Worm (Caenorhabditis elegans): ENCODE results near the gene srv-10.

- TF ChIP-seq nfya-1 (tag; optimal IDR thresholded peaks at IDR 0.05; ENCODE audit: insufficient read depth) (no peak), pha-4 (tag; optimal IDR thresholded peaks at IDR 0.05) (no peak), mdl-1 (tag; optimal IDR thresholded peaks at IDR 0.05) (no peak), hmg-11 (tag; optimal IDR thresholded peaks at IDR 0.05) (no peak), nhr-237 (tag; optimal IDR thresholded peaks at IDR 0.05) (no peak), R02D3.7 (tag; optimal IDR thresholded peaks at IDR 0.05) (no peak), ama-1 (optimal IDR thresholded peaks at IDR 0.05) (no peak), lin-39 (tag; optimal IDR thresholded peaks at IDR 0.05) (no peak)
Observed at ce11 chrV:13407913-13408312, 15.8 kb upstream of the srv-10 start, which contains the start of gene F53F1.3.

Measured in whole organism, L3 larva.